Fruit fly (Drosophila melanogaster): Measurements from ENCODE around the gene Hsp68.

Gene Hsp68

DNA sequence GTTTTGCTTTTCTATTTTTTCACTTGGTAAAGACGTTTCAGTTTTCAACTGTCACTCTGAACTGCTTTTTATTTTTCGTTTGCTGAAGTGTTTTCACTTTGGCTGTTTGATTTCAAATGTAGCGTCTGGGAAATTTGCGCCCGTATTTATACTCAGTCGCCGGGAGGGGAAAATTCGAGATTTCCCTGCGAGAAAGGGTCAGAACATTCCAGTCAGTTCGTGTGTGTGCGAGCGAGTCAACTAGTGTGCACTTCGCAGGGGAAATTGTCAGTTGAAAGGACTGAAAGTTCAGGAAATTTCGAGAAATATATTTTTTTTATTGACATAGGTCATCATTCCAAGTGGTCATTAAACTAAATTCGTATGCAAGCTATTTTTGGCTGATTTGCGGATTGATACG, at the start of gene Hsp68 (continued):
- TF ChIP-seq Stat92E (GFP tag; optimal IDR thresholded peaks at IDR 0.05) (peak in 1 of 3 experiments; percentile 79), D19A (tag; optimal IDR thresholded peaks at IDR 0.05) (peak; percentile 38), lbe (GFP tag; optimal IDR thresholded peaks at IDR 0.05) (peak; percentile 25), NC2β (GFP tag; optimal IDR thresholded peaks at IDR 0.05) (peak; percentile 64), CG13287 (GFP tag; IDR thresholded peaks at IDR 0.05; ENCODE audit: partially characterized antibody) (peak; percentile 40), CG4707 (GFP tag; optimal IDR thresholded peaks at IDR 0.05) (peak; percentile 30), gt (GFP tag; IDR thresholded peaks at IDR 0.05) (no peak), CG7839 (tag; optimal IDR thresholded peaks at IDR 0.05) (no peak), sob (GFP tag; IDR thresholded peaks at IDR 0.05) (no peak), nau (GFP tag; optimal IDR thresholded peaks at IDR 0.05) (no peak), YL-1 (GFP tag; optimal IDR thresholded peaks at IDR 0.05) (peak; percentile 21), CG12391 (tag; optimal IDR thresholded peaks at IDR 0.05) (no peak), Rfx (GFP tag; IDR thresholded peaks at IDR 0.05) (0 out of 2 replicates have a peak, but pooled peaks have one; percentile 25), unpg (GFP tag; optimal IDR thresholded peaks at IDR 0.05) (no peak), zen2 (GFP tag; IDR thresholded peaks at IDR 0.05; ENCODE audit: partially characterized antibody) (peak; percentile 39; the same call in 1 of the 3 replicates), gsb-n (tag; optimal IDR thresholded peaks at IDR 0.05) (no peak), CG12769 (tag; optimal IDR thresholded peaks at IDR 0.05) (peak; percentile 15), gcm (GFP tag; optimal IDR thresholded peaks at IDR 0.05) (peak; percentile 40), Drgx (GFP tag; IDR thresholded peaks at IDR 0.05) (no peak), CG2129 (GFP tag; IDR thresholded peaks at IDR 0.05; ENCODE audit: partially characterized antibody) (no peak), CG1602 (GFP tag; optimal IDR thresholded peaks at IDR 0.05) (no peak), CG6791 (GFP tag; IDR thresholded peaks at IDR 0.05; ENCODE audit: partially characterized antibody) (peak; percentile 62; the same call in 2 of the 3 replicates), Dll (GFP tag; IDR thresholded peaks at IDR 0.05; ENCODE audit: partially characterized antibody) (peak; percentile 25; the same call in 1 of the 4 replicates), CG33557 (GFP tag; optimal IDR thresholded peaks at IDR 0.05) (peak; percentile 40), HLHmδ (GFP tag; optimal IDR thresholded peaks at IDR 0.05) (peak; percentile 2), abd-A (tag; optimal IDR thresholded peaks at IDR 0.05) (peak; percentile 88), Ets97D (GFP tag; optimal IDR thresholded peaks at IDR 0.05) (peak; percentile 15), CG1647 (GFP tag; optimal IDR thresholded peaks at IDR 0.05) (no peak), amos (GFP tag; IDR thresholded peaks at IDR 0.05; ENCODE audit: partially characterized antibody) (peak; percentile 38; the same call in 1 of the 2 replicates), CG8290 (GFP tag; optimal IDR thresholded peaks at IDR 0.05) (no peak), CG8290 (tag; optimal IDR thresholded peaks at IDR 0.05) (peak; percentile 37 to 58), sna (GFP tag; IDR thresholded peaks at IDR 0.05; ENCODE audit: partially characterized antibody) (0 out of 2 replicates have a peak, but pooled peaks have one; percentile 50), pros (GFP tag; optimal IDR thresholded peaks at IDR 0.05) (peak; percentile 28), E2f2 (GFP tag; IDR thresholded peaks at IDR 0.05) (peak; percentile 44), Bgb (GFP tag; IDR thresholded peaks at IDR 0.05; ENCODE audit: partially characterized antibody) (no peak), CG4820 (GFP tag; optimal IDR thresholded peaks at IDR 0.05) (no peak), Hmx (GFP tag; optimal IDR thresholded peaks at IDR 0.05) (no peak), insv (GFP tag; optimal IDR thresholded peaks at IDR 0.05) (peak in 1 of 2 experiments; percentile 84), Meics (GFP tag; optimal IDR thresholded peaks at IDR 0.05) (peak; percentile 2), CG8281 (tag; optimal IDR thresholded peaks at IDR 0.05) (peak; percentile 31), CG13894 (tag; optimal IDR thresholded peaks at IDR 0.05) (peak; percentile 83), wek (GFP tag; optimal IDR thresholded peaks at IDR 0.05) (peak; percentile 45), CG6854 (GFP tag; optimal IDR thresholded peaks at IDR 0.05) (no peak), CG17359 (tag; optimal IDR thresholded peaks at IDR 0.05) (peak; percentile 7), CG18262 (tag; optimal IDR thresholded peaks at IDR 0.05) (peak; percentile 15), CG8924 (tag; optimal IDR thresholded peaks at IDR 0.05) (peak; percentile 34), zf30C (GFP tag; optimal IDR thresholded peaks at IDR 0.05) (peak; percentile 4), ttk (GFP tag; IDR thresholded peaks at IDR 0.05) (no peak), CG1832 (GFP tag; optimal IDR thresholded peaks at IDR 0.05) (peak; percentile 87)

Data from whole organism, embryonic.